Fruit fly (Drosophila melanogaster) whole organism, prepupa: ENCODE data around the gene amn.

Source experiments
- Blimp-1 ChIP-seq: fragments of 200-800 bp; sonication (Bioruptor generic); optimal IDR thresholded peaks from 3 replicates; lab custom pipeline; 2017; ENCODE audit warnings: missing biosample characterization, missing genetic modification characterization, mild to moderate bottlenecking, moderate library complexity, missing genetic modification reagents
- CG10631 ChIP-seq: fragments of 200-800 bp; sonication (Bioruptor generic); optimal IDR thresholded peaks from 2 replicates; lab custom pipeline; 2016; ENCODE audit warnings: missing biosample characterization, missing genetic modification characterization
- CG10669 ChIP-seq: fragments of 200-800 bp; sonication (Bioruptor generic); optimal IDR thresholded peaks from 3 replicates; lab custom pipeline; 2018; ENCODE audit warnings: missing biosample characterization, mild to moderate bottlenecking, missing genetic modification characterization, moderate library complexity
- CG11762 ChIP-seq: fragments of 200-800 bp; sonication (Bioruptor generic); optimal IDR thresholded peaks from 3 replicates; lab custom pipeline; 2016; ENCODE audit warnings: missing biosample characterization, missing genetic modification characterization; ENCODE audit not compliant: insufficient read depth
- CG11902 ChIP-seq: fragments of 200-800 bp; sonication (Bioruptor generic); optimal IDR thresholded peaks from 3 replicates; lab custom pipeline; 2016; ENCODE audit warnings: missing biosample characterization, missing genetic modification characterization
- CG15336 ChIP-seq: fragments of 200-800 bp; sonication (Bioruptor generic); IDR thresholded peaks from 2 replicates; pipeline ENCODE4 v1.3.6; 2022; ENCODE audit warnings: missing biosample characterization, missing genetic modification characterization
- CG1621 ChIP-seq: fragments of 200-800 bp; sonication (Bioruptor generic); optimal IDR thresholded peaks from 3 replicates; lab custom pipeline; 2018; ENCODE audit warnings: missing biosample characterization, mild to moderate bottlenecking, missing genetic modification characterization
- CG3032 ChIP-seq: fragments of 200-800 bp; optimal IDR thresholded peaks from 2 replicates; lab custom pipeline; 2019; ENCODE audit warnings: missing biosample characterization, mild to moderate bottlenecking, missing genetic modification characterization, moderate library complexity
- CG31627 ChIP-seq: fragments of 200-800 bp; sonication (Bioruptor generic); optimal IDR thresholded peaks from 3 replicates; lab custom pipeline; 2016; ENCODE audit warnings: missing biosample characterization, missing genetic modification characterization
- CG32006 ChIP-seq: fragments of 200-800 bp; sonication (Bioruptor generic); optimal IDR thresholded peaks from 3 replicates; lab custom pipeline; 2017; ENCODE audit warnings: missing biosample characterization, mild to moderate bottlenecking, missing genetic modification characterization
- CG34406 ChIP-seq: fragments of 200-800 bp; sonication (Bioruptor generic); optimal IDR thresholded peaks from 3 replicates; lab custom pipeline; 2016; ENCODE audit warnings: missing biosample characterization, missing genetic modification characterization
- CG3919 ChIP-seq: fragments of 200-800 bp; sonication (Bioruptor generic); optimal IDR thresholded peaks from 3 replicates; lab custom pipeline; 2016; ENCODE audit warnings: missing biosample characterization, missing genetic modification characterization
- CG4318 ChIP-seq: fragments of 200-800 bp; sonication (Bioruptor generic); optimal IDR thresholded peaks from 3 replicates; lab custom pipeline; 2017; ENCODE audit warnings: missing biosample characterization, mild to moderate bottlenecking, missing genetic modification characterization
- CG6163 ChIP-seq: fragments of 200-800 bp; sonication (Bioruptor generic); IDR thresholded peaks from 3 replicates; pipeline ENCODE4 v1.3.6; 2022; ENCODE audit warnings: missing biosample characterization, missing genetic modification characterization
- CG6276 ChIP-seq: fragments of 200-800 bp; sonication (Bioruptor generic); optimal IDR thresholded peaks from 2 replicates; lab custom pipeline; 2017; ENCODE audit warnings: missing biosample characterization, mild to moderate bottlenecking, missing genetic modification characterization
- CG6792 ChIP-seq: fragments of 200-800 bp; sonication (Bioruptor generic); optimal IDR thresholded peaks from 3 replicates; lab custom pipeline; 2016; ENCODE audit warnings: missing biosample characterization, missing genetic modification characterization
- CG6808 ChIP-seq: fragments of 200-800 bp; sonication (Bioruptor generic); optimal IDR thresholded peaks from 3 replicates; lab custom pipeline; 2017; ENCODE audit warnings: missing biosample characterization, missing genetic modification characterization, mild to moderate bottlenecking, moderate library complexity, missing genetic modification reagents
- CG6854 ChIP-seq: fragments of 200-800 bp; sonication (Bioruptor generic); optimal IDR thresholded peaks from 2 replicates; lab custom pipeline; 2017; ENCODE audit warnings: missing biosample characterization, mild to moderate bottlenecking, missing genetic modification characterization
- CG8119 ChIP-seq: fragments of 200-800 bp; sonication (Bioruptor generic); IDR thresholded peaks from 3 replicates; pipeline ENCODE4 v1.3.6; 2022; ENCODE audit warnings: missing biosample characterization, missing genetic modification characterization
- CG8319 ChIP-seq: fragments of 200-800 bp; sonication (Bioruptor generic); optimal IDR thresholded peaks from 3 replicates; lab custom pipeline; 2016; ENCODE audit warnings: missing biosample characterization, missing genetic modification characterization
- CG8632 ChIP-seq: fragments of 200-800 bp; sonication (Bioruptor generic); optimal IDR thresholded peaks from 3 replicates; lab custom pipeline; 2016; ENCODE audit warnings: missing biosample characterization, missing genetic modification characterization
- CG9139 ChIP-seq: fragments of 200-800 bp; sonication (Bioruptor generic); optimal IDR thresholded peaks from 3 replicates; lab custom pipeline; 2017; ENCODE audit warnings: missing biosample characterization, mild to moderate bottlenecking, missing genetic modification characterization
- Eip75B ChIP-seq: fragments of 200-800 bp; sonication (Bioruptor generic); optimal IDR thresholded peaks from 3 replicates; lab custom pipeline; 2016; ENCODE audit warnings: missing biosample characterization, missing genetic modification characterization
- Eip78C ChIP-seq: fragments of 200-800 bp; sonication (Bioruptor generic); peaks from one replicate; lab custom pipeline; 2016; ENCODE audit warnings: missing biosample characterization, missing genetic modification characterization
- Eip93F ChIP-seq: fragments of 200-800 bp; sonication (Bioruptor generic); optimal IDR thresholded peaks from 2 replicates; lab custom pipeline; 2016; ENCODE audit warnings: missing biosample characterization, mild to moderate bottlenecking, missing genetic modification characterization
- Ets21C ChIP-seq: fragments of 200-800 bp; sonication (Bioruptor generic); optimal IDR thresholded peaks from 3 replicates; lab custom pipeline; 2016; ENCODE audit warnings: missing biosample characterization, missing genetic modification characterization
- Ets96B ChIP-seq: fragments of 200-800 bp; optimal IDR thresholded peaks from 2 replicates; lab custom pipeline; 2019; ENCODE audit warnings: missing biosample characterization, mild to moderate bottlenecking, missing genetic modification characterization, moderate library complexity
- Gug ChIP-seq: fragments of 200-800 bp; sonication (Bioruptor generic); IDR thresholded peaks from 2 replicates; pipeline ENCODE4 v1.3.6; 2022; ENCODE audit warnings: missing biosample characterization, missing genetic modification characterization
- Hr39 ChIP-seq: fragments of 200-800 bp; sonication (Bioruptor generic); optimal IDR thresholded peaks from 2 replicates; lab custom pipeline; 2016; ENCODE audit warnings: missing biosample characterization, missing genetic modification characterization
- Lpt ChIP-seq: fragments of 200-800 bp; sonication (Bioruptor generic); optimal IDR thresholded peaks from 3 replicates; lab custom pipeline; 2016; ENCODE audit warnings: missing biosample characterization, missing genetic modification characterization
- Met ChIP-seq: fragments of 200-800 bp; sonication (Bioruptor generic); optimal IDR thresholded peaks from 3 replicates; lab custom pipeline; 2016; ENCODE audit warnings: missing biosample characterization, missing genetic modification characterization
- Smox ChIP-seq: fragments of 200-800 bp; sonication (Bioruptor generic); optimal IDR thresholded peaks from 3 replicates; lab custom pipeline; 2016; ENCODE audit warnings: missing biosample characterization, missing genetic modification characterization
- Sox102F ChIP-seq: fragments of 200-800 bp; sonication (Bioruptor generic); optimal IDR thresholded peaks from 2 replicates; lab custom pipeline; 2016; ENCODE audit warnings: missing biosample characterization, mild to moderate bottlenecking, missing genetic modification characterization
- Sox14 ChIP-seq: fragments of 200-800 bp; sonication (Bioruptor generic); optimal IDR thresholded peaks from 3 replicates; lab custom pipeline; 2016; ENCODE audit warnings: missing biosample characterization, missing genetic modification characterization
- Sox15 ChIP-seq: fragments of 200-800 bp; sonication (Bioruptor generic); optimal IDR thresholded peaks from 3 replicates; lab custom pipeline; 2016; ENCODE audit warnings: missing biosample characterization, missing genetic modification characterization
- achi ChIP-seq: fragments of 200-800 bp; sonication (Bioruptor generic); optimal IDR thresholded peaks from 3 replicates; lab custom pipeline; 2016; ENCODE audit warnings: missing biosample characterization, missing genetic modification characterization
- acj6 ChIP-seq: fragments of 200-800 bp; sonication (Bioruptor generic); optimal IDR thresholded peaks from 3 replicates; lab custom pipeline; 2016; ENCODE audit warnings: missing biosample characterization, missing genetic modification characterization
- dac ChIP-seq: fragments of 200-800 bp; sonication (Bioruptor generic); optimal IDR thresholded peaks from 2 replicates; lab custom pipeline; 2017; ENCODE audit warnings: missing biosample characterization, mild to moderate bottlenecking, missing genetic modification characterization
- dsx ChIP-seq: fragments of 200-800 bp; optimal IDR thresholded peaks from 3 replicates; lab custom pipeline; 2019; ENCODE audit warnings: missing biosample characterization, mild to moderate bottlenecking, missing genetic modification characterization, moderate library complexity; ENCODE audit not compliant: poor library complexity, severe bottlenecking
- eg ChIP-seq: fragments of 200-800 bp; sonication (Bioruptor generic); IDR thresholded peaks from 3 replicates; pipeline ENCODE4 v1.3.6; 2022; ENCODE audit warnings: missing biosample characterization, missing genetic modification characterization
- esn ChIP-seq: fragments of 200-800 bp; sonication (Bioruptor generic); optimal IDR thresholded peaks from 2 replicates; lab custom pipeline; 2016; ENCODE audit warnings: missing biosample characterization, mild to moderate bottlenecking, missing genetic modification characterization, moderate library complexity
- fd59A ChIP-seq: fragments of 200-800 bp; sonication (Bioruptor generic); optimal IDR thresholded peaks from 2 replicates; lab custom pipeline; 2017; ENCODE audit warnings: missing biosample characterization, mild to moderate bottlenecking, missing genetic modification characterization, missing genetic modification reagents
- fd85E ChIP-seq: fragments of 200-800 bp; sonication (Bioruptor generic); optimal IDR thresholded peaks from 3 replicates; lab custom pipeline; 2016; ENCODE audit warnings: missing biosample characterization, missing genetic modification characterization
- fkh ChIP-seq: fragments of 200-800 bp; sonication (Bioruptor generic); optimal IDR thresholded peaks from 3 replicates; lab custom pipeline; 2017; ENCODE audit warnings: missing biosample characterization, mild to moderate bottlenecking, missing genetic modification characterization, moderate library complexity
- lz ChIP-seq: fragments of 200-800 bp; sonication (Bioruptor generic); optimal IDR thresholded peaks from 3 replicates; lab custom pipeline; 2016; ENCODE audit warnings: missing biosample characterization, missing genetic modification characterization
- net ChIP-seq: fragments of 200-800 bp; sonication (Bioruptor generic); optimal IDR thresholded peaks from 3 replicates; lab custom pipeline; 2016; ENCODE audit warnings: missing biosample characterization, missing genetic modification characterization
- salr ChIP-seq, 2 experiments: fragments of 200-800 bp; sonication (Bioruptor generic); optimal IDR thresholded peaks; 3 replicates each; lab custom pipeline; 2016 to 2018; ENCODE audit warnings: missing biosample characterization in 2 of 2, missing genetic modification characterization in 2 of 2, mild to moderate bottlenecking in 1 of 2
- spab ChIP-seq: fragments of 200-800 bp; sonication (Bioruptor generic); optimal IDR thresholded peaks from 2 replicates; lab custom pipeline; 2017; ENCODE audit warnings: missing biosample characterization, mild to moderate bottlenecking, missing genetic modification characterization, missing genetic modification reagents
- ss ChIP-seq, 2 experiments: fragments of 200-800 bp; sonication (Bioruptor generic); optimal IDR thresholded peaks; 2 replicates in 1 of 2; 3 replicates in 1 of 2; lab custom pipeline; 2017 to 2018; ENCODE audit warnings: mild to moderate bottlenecking in 2 of 2, missing biosample characterization in 2 of 2, missing genetic modification characterization in 2 of 2, moderate library complexity in 1 of 2
- topi ChIP-seq: fragments of 200-800 bp; sonication (Bioruptor generic); optimal IDR thresholded peaks from 3 replicates; lab custom pipeline; 2016; ENCODE audit warnings: missing biosample characterization, missing genetic modification characterization
- vri ChIP-seq: fragments of 200-800 bp; sonication (Bioruptor generic); optimal IDR thresholded peaks from 3 replicates; lab custom pipeline; 2016; ENCODE audit warnings: missing biosample characterization, mild to moderate bottlenecking, missing genetic modification characterization

amn gene

DNA sequence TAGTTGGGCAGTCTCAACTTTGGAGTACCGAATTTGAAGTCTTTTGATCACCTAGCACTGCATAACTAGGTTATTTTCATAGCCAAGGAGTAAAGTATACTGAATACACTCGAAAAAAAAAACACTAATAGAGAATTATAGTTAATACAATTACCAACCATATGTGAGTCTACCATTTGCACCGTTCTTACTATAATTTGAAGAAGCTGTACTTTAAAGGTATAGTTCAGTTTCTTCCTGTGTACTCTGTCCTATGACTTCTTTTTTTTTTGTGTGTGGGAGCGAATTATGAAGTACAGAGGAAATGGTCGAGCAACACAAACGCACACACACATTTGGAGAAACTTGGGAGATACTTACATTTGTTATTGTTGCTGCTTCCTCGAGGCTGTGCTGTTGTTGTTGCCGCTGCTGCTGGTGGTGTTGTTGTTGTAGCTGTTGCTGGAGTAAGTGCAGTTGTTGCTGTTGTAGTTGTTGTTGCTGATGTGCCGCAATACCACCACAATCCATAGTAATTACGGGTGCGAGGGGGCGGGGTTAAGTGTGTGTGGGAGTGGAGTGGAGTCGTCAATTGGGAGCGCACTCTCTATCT is 39.3 kb downstream of the amn start:
- peak; percentile 78 for TF ChIP-seq Ets21C
- no peak for TF ChIP-seq CG6854 (GFP tag; lab: Kevin White, UChicago)
- TF ChIP-seq CG32006 (GFP tag; lab: Kevin White, UChicago), result peak; percentile 97
- peak; percentile 84 for TF ChIP-seq CG8632 (GFP tag; lab: Kevin White, UChicago)
- TF ChIP-seq CG8119 (GFP tag; lab: Robert Waterston, UW), result peak; percentile 93
- no peak for TF ChIP-seq fkh (GFP tag; lab: Kevin White, UChicago)
- TF ChIP-seq CG10631 (GFP tag; lab: Kevin White, UChicago), result peak; percentile 94
- peak; percentile 94 for TF ChIP-seq Sox14
- TF ChIP-seq CG3032 (tag; lab: Kevin White, UChicago), result peak; percentile 80
- peak; percentile 89 for TF ChIP-seq lz (GFP tag; lab: Kevin White, UChicago)
- TF ChIP-seq topi (GFP tag; lab: Kevin White, UChicago), result peak; percentile 93
- peak; percentile 90 for TF ChIP-seq esn (GFP tag; lab: Kevin White, UChicago)
- peak; percentile 93 for TF ChIP-seq Gug
- TF ChIP-seq Sox102F (GFP tag; lab: Kevin White, UChicago), result peak; percentile 87
- peak; percentile 93 for TF ChIP-seq acj6
- TF ChIP-seq Sox15 (GFP tag; lab: Kevin White, UChicago), result peak; percentile 83
- peak; percentile 87 for TF ChIP-seq Smox (GFP tag; lab: Kevin White, UChicago)
- TF ChIP-seq salr (GFP tag; optimal IDR thresholded peaks at IDR 0.05; lab: Kevin White, UChicago), result peak; percentile 79 to 92
- TF ChIP-seq Hr39, result peak; percentile 90
- TF ChIP-seq Met (GFP tag; lab: Kevin White, UChicago), result peak; percentile 90
- peak; percentile 91 for TF ChIP-seq Eip75B (GFP tag; lab: Kevin White, UChicago)
- peak; percentile 81 for TF ChIP-seq CG11902
- peak; percentile 93 for TF ChIP-seq CG4318
- TF ChIP-seq Lpt, result peak; percentile 95
- peak; percentile 79 for TF ChIP-seq fd59A (GFP tag; lab: Kevin White, UChicago)
- TF ChIP-seq Blimp-1, result no peak
- peak; percentile 86 for TF ChIP-seq spab (GFP tag; lab: Kevin White, UChicago)
- TF ChIP-seq CG11762 (GFP tag; lab: Kevin White, UChicago), result peak; percentile 91
- peak; percentile 54 for TF ChIP-seq vri (GFP tag; lab: Kevin White, UChicago)
- TF ChIP-seq Eip78C, result peak; percentile 98
- peak; percentile 96 for TF ChIP-seq CG15336 (GFP tag; lab: Robert Waterston, UW)
- TF ChIP-seq CG10669 (GFP tag; lab: Kevin White, UChicago), result peak; percentile 88
- peak; percentile 87 for TF ChIP-seq CG34406 (GFP tag; lab: Kevin White, UChicago)
- peak; percentile 83 for TF ChIP-seq CG6808 (GFP tag; lab: Kevin White, UChicago)
- TF ChIP-seq CG6163 (GFP tag; lab: Robert Waterston, UW), result peak; percentile 96
- TF ChIP-seq achi, result peak; percentile 91
- peak; percentile 60 for TF ChIP-seq fd85E (GFP tag; lab: Kevin White, UChicago)
- peak; percentile 95 for TF ChIP-seq eg (GFP tag; lab: Robert Waterston, UW)
- TF ChIP-seq Ets96B (tag; lab: Kevin White, UChicago), result peak; percentile 81
- peak; percentile 95 for TF ChIP-seq CG3919
- peak; percentile 65 for TF ChIP-seq CG9139 (GFP tag; lab: Kevin White, UChicago)
- TF ChIP-seq CG8319, result peak; percentile 84
- peak; percentile 92 for TF ChIP-seq dac (GFP tag; lab: Kevin White, UChicago)
- TF ChIP-seq CG31627 (GFP tag; lab: Kevin White, UChicago), result peak; percentile 88
- peak; percentile 75 to 83 for TF ChIP-seq ss (GFP tag; optimal IDR thresholded peaks at IDR 0.05; lab: Kevin White, UChicago)
- peak; percentile 93 for TF ChIP-seq net (GFP tag; lab: Kevin White, UChicago)
- TF ChIP-seq CG6276 (GFP tag; lab: Kevin White, UChicago), result peak; percentile 94
- peak; percentile 88 for TF ChIP-seq CG1621 (tag; lab: Kevin White, UChicago)
- peak; percentile 34 for TF ChIP-seq Eip93F
- peak; percentile 51 for TF ChIP-seq dsx
- peak; percentile 88 for TF ChIP-seq CG6792
